Worm (Caenorhabditis elegans) whole organism, early embryonic: ENCODE data around the gene snap-1.

Source experiments
- ama-1 ChIP-seq: fragments of 150-350 bp; optimal IDR thresholded peaks from 2 replicates; lab custom pipeline; 2014
- pes-1 ChIP-seq: fragments of 200-800 bp; sonication (Bioruptor generic); IDR thresholded peaks from 2 replicates; pipeline ENCODE4 v1.3.6; 2022; ENCODE audit warnings: missing genetic modification reagents, missing genetic modification characterization, missing compliant biosample characterization

ce11 chrV:8171688-8172087, 41.3 kb downstream of the snap-1 start:
- TF ChIP-seq pes-1 (GFP tag; lab: Robert Waterston, UW) (no peak), ama-1 (lab: Kevin White, UChicago) (no peak)
